Worm (Caenorhabditis elegans) whole organism, mixed stage, embryonic: Measurements from ENCODE around the gene mlc-2.

Experiments used
- elt-1 ChIP-seq: sonication (generic microtip); optimal IDR thresholded peaks from 2 replicates; lab custom pipeline; 2017; ENCODE audit warnings: missing genetic modification characterization, mild to moderate bottlenecking, missing compliant biosample characterization, antibody characterized with exemption, moderate library complexity, borderline replicate concordance; ENCODE audit not compliant: insufficient read depth
- elt-3 ChIP-seq: fragments of 150-350 bp; optimal IDR thresholded peaks from 2 replicates; lab custom pipeline; 2014; ENCODE audit warnings: missing biosample characterization, missing genetic modification characterization
- flh-1 ChIP-seq: fragments of 200-800 bp; sonication (Bioruptor generic); optimal IDR thresholded peaks from 2 replicates; lab custom pipeline; 2018; ENCODE audit warnings: mild to moderate bottlenecking, missing genetic modification characterization, moderate library complexity, missing compliant biosample characterization
- ham-2 ChIP-seq: fragments of 200-800 bp; sonication (Bioruptor generic); optimal IDR thresholded peaks from 2 replicates; lab custom pipeline; 2018; ENCODE audit warnings: mild to moderate bottlenecking, missing genetic modification characterization, missing compliant biosample characterization
- nhr-237 ChIP-seq: fragments of 150-350 bp; optimal IDR thresholded peaks from 2 replicates; lab custom pipeline; 2014; ENCODE audit warnings: missing biosample characterization, missing genetic modification characterization
- nhr-76 ChIP-seq: sonication (generic microtip); optimal IDR thresholded peaks from 2 replicates; lab custom pipeline; 2017; ENCODE audit warnings: missing biosample characterization, missing genetic modification characterization
- pha-4 ChIP-seq: fragments of 150-350 bp; optimal IDR thresholded peaks from 2 replicates; lab custom pipeline; 2018; ENCODE audit warnings: missing biosample characterization, missing genetic modification reagents, missing genetic modification characterization
- snpc-4 ChIP-seq: fragments of 150-350 bp; optimal IDR thresholded peaks from 2 replicates; lab custom pipeline; 2014; ENCODE audit warnings: missing biosample characterization, missing genetic modification characterization
- tbx-8 ChIP-seq: fragments of 200-800 bp; sonication (Bioruptor generic); optimal IDR thresholded peaks from 2 replicates; lab custom pipeline; 2018; ENCODE audit warnings: mild to moderate bottlenecking, missing genetic modification characterization, moderate library complexity, missing compliant biosample characterization
- unc-62 ChIP-seq: fragments of 150-350 bp; optimal IDR thresholded peaks from 2 replicates; lab custom pipeline; 2014; ENCODE audit warnings: missing biosample characterization, missing genetic modification reagents, missing genetic modification characterization

DNA sequence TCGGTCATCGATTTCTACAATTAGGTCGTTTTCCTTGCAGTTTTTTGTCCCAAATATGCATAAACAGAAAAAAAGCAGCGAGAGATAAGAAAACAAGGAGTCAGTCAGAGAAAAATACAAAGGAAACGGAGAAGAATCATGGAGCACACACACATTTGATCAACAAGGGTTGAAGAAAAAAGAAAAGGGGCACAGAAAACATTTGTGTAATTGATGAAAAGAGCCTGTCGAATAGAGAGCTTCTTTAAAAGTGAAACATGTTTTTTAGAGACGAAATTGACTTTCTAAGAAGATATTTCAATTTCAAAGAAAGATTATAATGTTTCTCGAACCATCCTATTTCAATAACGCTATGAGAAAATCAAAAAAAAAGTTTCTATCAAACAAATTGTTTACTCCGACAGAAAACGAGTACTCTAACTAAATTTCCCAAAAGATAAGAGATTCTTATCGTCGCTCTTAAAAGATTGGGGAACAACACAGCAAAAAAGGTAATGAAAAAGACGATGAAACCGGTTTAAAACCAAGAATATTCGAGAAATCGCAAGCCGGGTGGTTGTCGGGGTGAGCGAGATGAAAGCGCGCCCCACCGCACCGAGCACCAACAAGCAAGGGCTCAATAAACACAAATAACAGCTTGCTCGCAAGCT lies 18.3 kb upstream of the mlc-2 start, which contains the start of gene tps-1:
- TF ChIP-seq pha-4 (tag; lab: Kevin White, UChicago) (no peak), elt-1 (no peak), unc-62 (GFP tag; lab: Kevin White, UChicago) (no peak), elt-3 (tag; lab: Kevin White, UChicago) (no peak), ham-2 (GFP tag; lab: Kevin White, UChicago) (no peak), nhr-76 (tag; lab: Kevin White, UChicago) (no peak), nhr-237 (no peak), snpc-4 (tag; lab: Kevin White, UChicago) (no peak), tbx-8 (GFP tag; lab: Kevin White, UChicago) (no peak), flh-1 (GFP tag; lab: Kevin White, UChicago) (no peak)
